Fruit fly (Drosophila melanogaster) Kc167 (cell line): ENCODE data around the gene CG11131.

Source experiments
- Myc ChIP-seq: fragments of >200 bp; optimal IDR thresholded peaks from 2 replicates; lab custom pipeline; 2017; ENCODE audit warnings: missing external identifiers
- Sin3A ChIP-seq: fragments of >200 bp; optimal IDR thresholded peaks from 2 replicates; lab custom pipeline; 2018; ENCODE audit warnings: missing external identifiers
- h ChIP-seq: fragments of >200 bp; optimal IDR thresholded peaks from 3 replicates; lab custom pipeline; 2018; ENCODE audit warnings: missing external identifiers
- insv ChIP-seq: fragments of >200 bp; optimal IDR thresholded peaks from 3 replicates; lab custom pipeline; 2018; ENCODE audit warnings: missing external identifiers
- psq ChIP-seq: fragments of >200 bp; optimal IDR thresholded peaks from 2 replicates; lab custom pipeline; 2017; ENCODE audit warnings: missing external identifiers
- ttk ChIP-seq: sonication (Bioruptor generic); optimal IDR thresholded peaks from 2 replicates; lab custom pipeline; 2017; ENCODE audit warnings: missing external identifiers

The CG11131 gene

dm6 chr3L:22947993-22948954 lies 49.7 kb downstream of the CG11131 start:
- TF ChIP-seq insv (no peak), Myc (no peak), ttk (lab: Kevin White, UChicago) (no peak), h (no peak), psq (lab: Kevin White, UChicago) (no peak), Sin3A (lab: Kevin White, UChicago) (no peak)
